Worm (Caenorhabditis elegans) whole organism, young adult: ENCODE data around the gene W02A2.12.
A peak's percentile ranks its signal among the peaks of the same experiment; 100 is the strongest.

ENCODE experiments used
- B0019.2 ChIP-seq: fragments of 200-800 bp; sonication (Bioruptor generic); conservative IDR thresholded peaks from 2 replicates; pipeline ENCODE4 v1.3.6; 2022; ENCODE audit warnings: missing genetic modification reagents, missing genetic modification characterization, missing compliant biosample characterization
- B0261.1 ChIP-seq: sonication (generic microtip); optimal IDR thresholded peaks from 2 replicates; lab custom pipeline; 2016; ENCODE audit warnings: mild to moderate bottlenecking, missing genetic modification characterization, moderate library complexity, missing compliant biosample characterization
- C06A6.2 ChIP-seq: fragments of 200-800 bp; sonication (Bioruptor generic); conservative IDR thresholded peaks from 2 replicates; pipeline ENCODE4 v1.3.6; 2022; ENCODE audit warnings: missing genetic modification characterization, missing compliant biosample characterization
- F22D6.2 ChIP-seq: sonication (generic microtip); optimal IDR thresholded peaks from 2 replicates; lab custom pipeline; 2016; ENCODE audit warnings: mild to moderate bottlenecking, missing genetic modification characterization, missing compliant biosample characterization
- F23B12.7 ChIP-seq: sonication (generic microtip); optimal IDR thresholded peaks from 2 replicates; lab custom pipeline; 2017; ENCODE audit warnings: missing genetic modification characterization, mild to moderate bottlenecking, missing compliant biosample characterization, antibody characterized with exemption, moderate library complexity; ENCODE audit not compliant: insufficient read depth
- F33H1.4 ChIP-seq: fragments of 200-800 bp; sonication (Bioruptor generic); IDR thresholded peaks from 2 replicates; pipeline ENCODE4 v1.3.6; 2022; ENCODE audit warnings: missing genetic modification reagents, missing genetic modification characterization, missing compliant biosample characterization
- F37B4.10 ChIP-seq: fragments of 200-800 bp; sonication (Bioruptor generic); IDR thresholded peaks from 2 replicates; pipeline ENCODE4 v1.3.6; 2022; ENCODE audit warnings: missing genetic modification characterization, missing compliant biosample characterization
- F52B5.7 ChIP-seq: sonication (generic microtip); optimal IDR thresholded peaks from 2 replicates; lab custom pipeline; 2016; ENCODE audit warnings: mild to moderate bottlenecking, missing genetic modification characterization, missing compliant biosample characterization
- T26A5.8 ChIP-seq: sonication (generic microtip); optimal IDR thresholded peaks from 2 replicates; lab custom pipeline; 2016; ENCODE audit warnings: missing genetic modification characterization, missing compliant biosample characterization
- Y67H2A.10 ChIP-seq: fragments of 200-800 bp; sonication (Bioruptor generic); conservative IDR thresholded peaks from 2 replicates; pipeline ENCODE4 v1.3.6; 2022; ENCODE audit warnings: missing genetic modification reagents, missing genetic modification characterization, missing compliant biosample characterization
- Y95B8A.8 ChIP-seq: fragments of 200-800 bp; sonication (Bioruptor generic); IDR thresholded peaks from 2 replicates; pipeline ENCODE4 v1.3.6; 2022; ENCODE audit warnings: missing genetic modification reagents, missing genetic modification characterization, missing compliant biosample characterization
- ZK185.1 ChIP-seq: sonication (generic microtip); optimal IDR thresholded peaks from 2 replicates; lab custom pipeline; 2016; ENCODE audit warnings: mild to moderate bottlenecking, missing genetic modification characterization, missing compliant biosample characterization; ENCODE audit not compliant: poor library complexity, severe bottlenecking
- akir-1 ChIP-seq: fragments of 200-800 bp; sonication (Bioruptor generic); optimal IDR thresholded peaks from 2 replicates; lab custom pipeline; 2018; ENCODE audit warnings: mild to moderate bottlenecking, missing genetic modification characterization, moderate library complexity, missing compliant biosample characterization
- atf-7 ChIP-seq: sonication (generic microtip); optimal IDR thresholded peaks from 2 replicates; lab custom pipeline; 2017; ENCODE audit warnings: mild to moderate bottlenecking, missing genetic modification characterization, missing compliant biosample characterization
- attf-3 ChIP-seq: fragments of 200-800 bp; sonication (Bioruptor generic); conservative IDR thresholded peaks from 2 replicates; pipeline ENCODE4 v1.3.6; 2022; ENCODE audit warnings: missing genetic modification reagents, missing genetic modification characterization, missing compliant biosample characterization
- ceh-100 ChIP-seq: fragments of 200-800 bp; sonication (Bioruptor generic); IDR thresholded peaks from 2 replicates; pipeline ENCODE4 v1.3.6; 2022; ENCODE audit warnings: missing genetic modification reagents, missing genetic modification characterization, missing compliant biosample characterization
- ceh-58 ChIP-seq: fragments of 200-800 bp; sonication (Bioruptor generic); IDR thresholded peaks from 2 replicates; pipeline ENCODE4 v1.3.6; 2022; ENCODE audit warnings: missing genetic modification characterization, missing compliant biosample characterization
- ceh-79 ChIP-seq: sonication (generic microtip); optimal IDR thresholded peaks from 2 replicates; lab custom pipeline; 2017; ENCODE audit warnings: mild to moderate bottlenecking, missing genetic modification characterization, missing compliant biosample characterization
- efl-1 ChIP-seq: fragments of 150-350 bp; optimal IDR thresholded peaks from 2 replicates; lab custom pipeline; 2014; ENCODE audit warnings: missing biosample characterization, missing genetic modification reagents, missing genetic modification characterization
- egl-44 ChIP-seq: fragments of 200-800 bp; sonication (Bioruptor generic); IDR thresholded peaks from 2 replicates; pipeline ENCODE4 v1.3.6; 2022; ENCODE audit warnings: missing genetic modification reagents, missing genetic modification characterization, missing compliant biosample characterization
- ekl-4 ChIP-seq: fragments of 200-800 bp; sonication (Bioruptor generic); IDR thresholded peaks from 2 replicates; pipeline ENCODE4 v1.3.6; 2022; ENCODE audit warnings: missing genetic modification reagents, missing genetic modification characterization, missing compliant biosample characterization
- hlh-12 ChIP-seq: sonication (generic microtip); optimal IDR thresholded peaks from 2 replicates; lab custom pipeline; 2016; ENCODE audit warnings: missing genetic modification characterization, missing compliant biosample characterization
- hrde-1 ChIP-seq: sonication (generic microtip); optimal IDR thresholded peaks from 2 replicates; lab custom pipeline; 2016; ENCODE audit warnings: missing genetic modification characterization, mild to moderate bottlenecking, missing compliant biosample characterization, moderate library complexity, missing genotype, missing genetic modification reagents, borderline replicate concordance
- lin-26 ChIP-seq: fragments of 200-800 bp; sonication (Bioruptor generic); IDR thresholded peaks from 2 replicates; pipeline ENCODE4 v1.3.6; 2022; ENCODE audit warnings: missing genetic modification reagents, missing genetic modification characterization, missing compliant biosample characterization
- lin-40 ChIP-seq: sonication (generic microtip); optimal IDR thresholded peaks from 2 replicates; lab custom pipeline; 2016; ENCODE audit warnings: missing genetic modification characterization, mild to moderate bottlenecking, missing compliant biosample characterization, missing genotype, missing genetic modification reagents
- lsl-1 ChIP-seq: fragments of 200-800 bp; sonication (Bioruptor generic); optimal IDR thresholded peaks from 2 replicates; lab custom pipeline; 2018; ENCODE audit warnings: mild to moderate bottlenecking, missing genetic modification characterization, moderate library complexity, missing compliant biosample characterization
- lsy-27 ChIP-seq: sonication (generic microtip); optimal IDR thresholded peaks from 2 replicates; lab custom pipeline; 2017; ENCODE audit warnings: missing genetic modification characterization, mild to moderate bottlenecking, missing compliant biosample characterization, antibody characterized with exemption, missing genotype, borderline replicate concordance; ENCODE audit not compliant: insufficient read depth
- madf-3 ChIP-seq: fragments of 200-800 bp; sonication (Bioruptor generic); IDR thresholded peaks from 2 replicates; pipeline ENCODE4 v1.3.6; 2022; ENCODE audit warnings: missing genetic modification reagents, missing genetic modification characterization, missing compliant biosample characterization
- madf-6 ChIP-seq: fragments of 200-800 bp; sonication (Bioruptor generic); IDR thresholded peaks from 2 replicates; pipeline ENCODE4 v1.3.6; 2022; ENCODE audit warnings: missing genetic modification reagents, missing genetic modification characterization, missing compliant biosample characterization
- madf-8 ChIP-seq: fragments of 200-800 bp; sonication (Bioruptor generic); conservative IDR thresholded peaks from 2 replicates; pipeline ENCODE4 v1.3.6; 2022; ENCODE audit warnings: missing genetic modification reagents, missing genetic modification characterization, missing compliant biosample characterization
- mcd-1 ChIP-seq: fragments of 200-800 bp; sonication (Bioruptor generic); IDR thresholded peaks from 2 replicates; pipeline ENCODE4 v1.3.6; 2022; ENCODE audit warnings: missing genetic modification reagents, missing genetic modification characterization, missing compliant biosample characterization
- mes-4 ChIP-seq: sonication (generic microtip); optimal IDR thresholded peaks from 2 replicates; lab custom pipeline; 2016; ENCODE audit warnings: missing genotype, missing genetic modification characterization, missing compliant biosample characterization
- nhr-27 ChIP-seq: fragments of 200-800 bp; sonication (Bioruptor generic); optimal IDR thresholded peaks from 2 replicates; lab custom pipeline; 2018; ENCODE audit warnings: mild to moderate bottlenecking, missing genetic modification characterization, moderate library complexity, missing compliant biosample characterization
- nhr-80 ChIP-seq: sonication (generic microtip); optimal IDR thresholded peaks from 2 replicates; lab custom pipeline; 2016; ENCODE audit warnings: missing genetic modification characterization, missing compliant biosample characterization
- nhr-90 ChIP-seq: sonication (generic microtip); optimal IDR thresholded peaks from 2 replicates; lab custom pipeline; 2016; ENCODE audit warnings: missing genotype, mild to moderate bottlenecking, missing genetic modification characterization, missing compliant biosample characterization
- pbrm-1 ChIP-seq: fragments of 200-800 bp; sonication (Bioruptor generic); IDR thresholded peaks from 2 replicates; pipeline ENCODE4 v1.3.6; 2022; ENCODE audit warnings: missing genetic modification reagents, missing genetic modification characterization, missing compliant biosample characterization
- pha-4 ChIP-seq: fragments of 150-350 bp; sonication (generic microtip); optimal IDR thresholded peaks from 2 replicates; lab custom pipeline; 2014; ENCODE audit warnings: missing biosample characterization, missing genetic modification reagents, missing genetic modification characterization
- snpc-1.3 ChIP-seq: sonication (generic microtip); optimal IDR thresholded peaks from 2 replicates; lab custom pipeline; 2017; ENCODE audit warnings: missing genetic modification characterization, mild to moderate bottlenecking, missing compliant biosample characterization, antibody characterized with exemption, moderate library complexity, missing genotype, missing genetic modification reagents; ENCODE audit not compliant: insufficient read depth
- tbp1 ChIP-seq: fragments of 200-800 bp; sonication (Bioruptor generic); optimal IDR thresholded peaks from 2 replicates; lab custom pipeline; 2018; ENCODE audit warnings: mild to moderate bottlenecking, missing genetic modification characterization, missing compliant biosample characterization
- unc-62 ChIP-seq: fragments of 150-350 bp; optimal IDR thresholded peaks from 2 replicates; lab custom pipeline; 2014; ENCODE audit warnings: missing biosample characterization, missing genetic modification reagents, missing genetic modification characterization
- xnd-1 ChIP-seq: sonication (generic microtip); optimal IDR thresholded peaks from 2 replicates; lab custom pipeline; 2016; ENCODE audit warnings: missing genotype, missing genetic modification reagents, missing genetic modification characterization, missing compliant biosample characterization
- zim-3 ChIP-seq: sonication (generic microtip); optimal IDR thresholded peaks from 2 replicates; lab custom pipeline; 2017; ENCODE audit warnings: mild to moderate bottlenecking, missing genetic modification characterization, moderate library complexity, missing compliant biosample characterization
- ztf-18 ChIP-seq: sonication (generic microtip); optimal IDR thresholded peaks from 2 replicates; lab custom pipeline; 2016; ENCODE audit warnings: missing genotype, mild to moderate bottlenecking, missing genetic modification characterization, missing compliant biosample characterization
- ztf-22 ChIP-seq: fragments of 200-800 bp; sonication (Bioruptor generic); optimal IDR thresholded peaks from 2 replicates; lab custom pipeline; 2018; ENCODE audit warnings: mild to moderate bottlenecking, missing genetic modification characterization, moderate library complexity, missing compliant biosample characterization
- ztf-25 ChIP-seq: fragments of 200-800 bp; sonication (Bioruptor generic); IDR thresholded peaks from 2 replicates; pipeline ENCODE4 v1.3.6; 2022; ENCODE audit warnings: missing genetic modification reagents, missing genetic modification characterization, missing compliant biosample characterization

The W02A2.12 gene

ce11 chrIV:13318773-13319172, 29.9 kb downstream of the W02A2.12 start (continued):
- TF ChIP-seq hrde-1 = peak; percentile 36
- TF ChIP-seq F22D6.2 = no peak
- no peak for TF ChIP-seq madf-3 (GFP tag; lab: Robert Waterston, UW)
- TF ChIP-seq ceh-58 (GFP tag; lab: Robert Waterston, UW) = no peak
- TF ChIP-seq ztf-25 (GFP tag; lab: Robert Waterston, UW) = no peak
- peak; percentile 80 for TF ChIP-seq F23B12.7
- peak; percentile 70 for TF ChIP-seq pbrm-1 (GFP tag; lab: Robert Waterston, UW)
- TF ChIP-seq zim-3 (tag; lab: Kevin White, UChicago) = no peak
- TF ChIP-seq attf-3 (GFP tag; lab: Robert Waterston, UW) = no peak
- peak; percentile 34 for TF ChIP-seq F52B5.7 (tag; lab: Kevin White, UChicago)
- peak; percentile 3 for TF ChIP-seq snpc-1.3 (tag; lab: Kevin White, UChicago)
- TF ChIP-seq hlh-12 (tag; lab: Kevin White, UChicago) = no peak
- TF ChIP-seq F33H1.4 = 0 out of 2 replicates have a peak, but pooled peaks have one; percentile 14
- TF ChIP-seq nhr-80 (tag; lab: Kevin White, UChicago) = peak; percentile 92
- no peak for TF ChIP-seq F37B4.10
- no peak for TF ChIP-seq madf-8 (GFP tag; lab: Robert Waterston, UW)
- no peak for TF ChIP-seq Y67H2A.10 (GFP tag; lab: Robert Waterston, UW)
- no peak for TF ChIP-seq akir-1 (GFP tag; lab: Kevin White, UChicago)
- no peak for TF ChIP-seq Y95B8A.8 (GFP tag; lab: Robert Waterston, UW)
- no peak for TF ChIP-seq nhr-27 (tag; lab: Kevin White, UChicago)
- TF ChIP-seq madf-6 = peak; percentile 52
- 0 out of 2 replicates have a peak, but pooled peaks have one; percentile 49 for TF ChIP-seq egl-44
- TF ChIP-seq lin-26 (GFP tag; lab: Robert Waterston, UW) = peak; percentile 65; the same call in 1 of the 2 replicates
- TF ChIP-seq efl-1 (GFP tag; lab: Kevin White, UChicago) = no peak
- TF ChIP-seq ceh-79 (tag; lab: Kevin White, UChicago) = no peak
- no peak for TF ChIP-seq B0261.1 (tag; lab: Kevin White, UChicago)
- TF ChIP-seq C06A6.2 (GFP tag; lab: Robert Waterston, UW) = peak; percentile 68
- peak; percentile 71 for TF ChIP-seq lin-40 (tag; lab: Kevin White, UChicago)
- no peak for TF ChIP-seq ceh-100

DNA sequence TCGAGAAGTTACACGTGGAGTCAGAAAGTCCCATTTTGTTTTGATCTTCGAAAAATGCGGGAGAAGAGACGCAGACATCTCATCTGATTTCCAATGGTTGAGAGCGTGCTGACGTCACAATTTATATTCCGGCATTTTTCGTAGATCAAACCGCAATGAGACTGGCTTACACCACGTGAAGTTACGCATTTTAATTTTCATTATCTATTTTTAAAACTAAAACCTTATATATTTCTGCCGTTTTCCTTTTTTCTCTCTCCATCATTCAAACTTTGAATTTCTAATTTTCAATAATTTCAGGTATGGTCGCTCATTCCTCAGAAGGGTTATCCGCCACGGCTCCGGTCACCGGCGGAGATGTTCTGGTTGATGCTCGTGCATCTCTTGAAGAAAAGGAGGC, 33.3 kb downstream of the W02A2.12 start, which contains the start of gene fat-1:
Gene fat-1 (plus strand): TSS at position 301 of the 400 bp plus-strand sequence.
- TF ChIP-seq ztf-18 (tag; lab: Kevin White, UChicago) (no peak), madf-6 (peak; percentile 9; the same call in 1 of the 2 replicates), mcd-1 (GFP tag; lab: Robert Waterston, UW) (0 out of 2 replicates have a peak, but pooled peaks have one; percentile 16), egl-44 (no peak), B0019.2 (GFP tag; lab: Robert Waterston, UW) (no peak), lsy-27 (tag; lab: Kevin White, UChicago) (no peak), lin-26 (GFP tag; lab: Robert Waterston, UW) (no peak)

- TF ChIP-seq ztf-22 = peak; percentile 27
- TF ChIP-seq lsl-1 (GFP tag; lab: Kevin White, UChicago) = no peak
- no peak for TF ChIP-seq lsy-27 (tag; lab: Kevin White, UChicago)
- peak; percentile 53 for TF ChIP-seq atf-7
- TF ChIP-seq egl-44 = 0 out of 2 replicates have a peak, but pooled peaks have one; percentile 39
- no peak for TF ChIP-seq mes-4 (tag; lab: Kevin White, UChicago)
- TF ChIP-seq nhr-80 (tag; lab: Kevin White, UChicago) = peak; percentile 95
- no peak for TF ChIP-seq ekl-4 (GFP tag; lab: Robert Waterston, UW)
- no peak for TF ChIP-seq nhr-27 (tag; lab: Kevin White, UChicago)
- no peak for TF ChIP-seq Y95B8A.8 (GFP tag; lab: Robert Waterston, UW)
- TF ChIP-seq F23B12.7 = peak; percentile 8
- peak; percentile 91 for TF ChIP-seq pha-4 (tag; lab: Kevin White, UChicago)
- TF ChIP-seq lin-40 (tag; lab: Kevin White, UChicago) = peak; percentile 26
- TF ChIP-seq T26A5.8 (tag; lab: Kevin White, UChicago) = no peak
- TF ChIP-seq unc-62 (GFP tag; lab: Kevin White, UChicago) = peak; percentile 44
- TF ChIP-seq nhr-90 (tag; lab: Kevin White, UChicago) = peak; percentile 16
- TF ChIP-seq xnd-1 (tag; lab: Kevin White, UChicago) = no peak
- TF ChIP-seq ZK185.1 (tag; lab: Kevin White, UChicago) = peak; percentile 28
- TF ChIP-seq tbp1 (GFP tag; lab: Kevin White, UChicago) = peak; percentile 38
Measured at ce11 chrIV:13314181-13314580, 34.5 kb downstream of the W02A2.12 start.
